Fruit fly (Drosophila melanogaster) whole organism, prepupa: Measurements from ENCODE around the gene CG31883.

Experiments used
- CG10631 ChIP-seq: fragments of 200-800 bp; sonication (Bioruptor generic); optimal IDR thresholded peaks from 2 replicates; lab custom pipeline; 2016; ENCODE audit warnings: missing biosample characterization, missing genetic modification characterization
- CG10669 ChIP-seq: fragments of 200-800 bp; sonication (Bioruptor generic); optimal IDR thresholded peaks from 3 replicates; lab custom pipeline; 2018; ENCODE audit warnings: missing biosample characterization, mild to moderate bottlenecking, missing genetic modification characterization, moderate library complexity
- CG11294 ChIP-seq: fragments of 200-800 bp; sonication (Bioruptor generic); IDR thresholded peaks from 2 replicates; pipeline ENCODE4 v1.3.6; 2022; ENCODE audit warnings: missing biosample characterization, missing genetic modification characterization
- CG11902 ChIP-seq: fragments of 200-800 bp; sonication (Bioruptor generic); optimal IDR thresholded peaks from 3 replicates; lab custom pipeline; 2016; ENCODE audit warnings: missing biosample characterization, missing genetic modification characterization
- CG15336 ChIP-seq: fragments of 200-800 bp; sonication (Bioruptor generic); IDR thresholded peaks from 2 replicates; pipeline ENCODE4 v1.3.6; 2022; ENCODE audit warnings: missing biosample characterization, missing genetic modification characterization
- CG1621 ChIP-seq: fragments of 200-800 bp; sonication (Bioruptor generic); optimal IDR thresholded peaks from 3 replicates; lab custom pipeline; 2018; ENCODE audit warnings: missing biosample characterization, mild to moderate bottlenecking, missing genetic modification characterization
- CG16779 ChIP-seq: fragments of 200-800 bp; sonication (Bioruptor generic); optimal IDR thresholded peaks from 3 replicates; lab custom pipeline; 2017; ENCODE audit warnings: missing biosample characterization, mild to moderate bottlenecking, missing genetic modification characterization
- CG31627 ChIP-seq: fragments of 200-800 bp; sonication (Bioruptor generic); optimal IDR thresholded peaks from 3 replicates; lab custom pipeline; 2016; ENCODE audit warnings: missing biosample characterization, missing genetic modification characterization
- CG32006 ChIP-seq: fragments of 200-800 bp; sonication (Bioruptor generic); optimal IDR thresholded peaks from 3 replicates; lab custom pipeline; 2017; ENCODE audit warnings: missing biosample characterization, mild to moderate bottlenecking, missing genetic modification characterization
- CG34406 ChIP-seq: fragments of 200-800 bp; sonication (Bioruptor generic); optimal IDR thresholded peaks from 3 replicates; lab custom pipeline; 2016; ENCODE audit warnings: missing biosample characterization, missing genetic modification characterization
- CG4318 ChIP-seq: fragments of 200-800 bp; sonication (Bioruptor generic); optimal IDR thresholded peaks from 3 replicates; lab custom pipeline; 2017; ENCODE audit warnings: missing biosample characterization, mild to moderate bottlenecking, missing genetic modification characterization
- CG6792 ChIP-seq: fragments of 200-800 bp; sonication (Bioruptor generic); optimal IDR thresholded peaks from 3 replicates; lab custom pipeline; 2016; ENCODE audit warnings: missing biosample characterization, missing genetic modification characterization
- CG6808 ChIP-seq: fragments of 200-800 bp; sonication (Bioruptor generic); optimal IDR thresholded peaks from 3 replicates; lab custom pipeline; 2017; ENCODE audit warnings: missing biosample characterization, missing genetic modification characterization, mild to moderate bottlenecking, moderate library complexity, missing genetic modification reagents
- CG8119 ChIP-seq: fragments of 200-800 bp; sonication (Bioruptor generic); IDR thresholded peaks from 3 replicates; pipeline ENCODE4 v1.3.6; 2022; ENCODE audit warnings: missing biosample characterization, missing genetic modification characterization
- CG8319 ChIP-seq: fragments of 200-800 bp; sonication (Bioruptor generic); optimal IDR thresholded peaks from 3 replicates; lab custom pipeline; 2016; ENCODE audit warnings: missing biosample characterization, missing genetic modification characterization
- CG9139 ChIP-seq: fragments of 200-800 bp; sonication (Bioruptor generic); optimal IDR thresholded peaks from 3 replicates; lab custom pipeline; 2017; ENCODE audit warnings: missing biosample characterization, mild to moderate bottlenecking, missing genetic modification characterization
- Eip75B ChIP-seq: fragments of 200-800 bp; sonication (Bioruptor generic); optimal IDR thresholded peaks from 3 replicates; lab custom pipeline; 2016; ENCODE audit warnings: missing biosample characterization, missing genetic modification characterization
- Eip78C ChIP-seq: fragments of 200-800 bp; sonication (Bioruptor generic); peaks from one replicate; lab custom pipeline; 2016; ENCODE audit warnings: missing biosample characterization, missing genetic modification characterization
- Ets21C ChIP-seq: fragments of 200-800 bp; sonication (Bioruptor generic); optimal IDR thresholded peaks from 3 replicates; lab custom pipeline; 2016; ENCODE audit warnings: missing biosample characterization, missing genetic modification characterization
- Gug ChIP-seq: fragments of 200-800 bp; sonication (Bioruptor generic); IDR thresholded peaks from 2 replicates; pipeline ENCODE4 v1.3.6; 2022; ENCODE audit warnings: missing biosample characterization, missing genetic modification characterization
- Hr39 ChIP-seq: fragments of 200-800 bp; sonication (Bioruptor generic); optimal IDR thresholded peaks from 2 replicates; lab custom pipeline; 2016; ENCODE audit warnings: missing biosample characterization, missing genetic modification characterization
- Hr4 ChIP-seq: fragments of 200-800 bp; sonication (Bioruptor generic); optimal IDR thresholded peaks from 3 replicates; lab custom pipeline; 2016; ENCODE audit warnings: missing biosample characterization, missing genetic modification characterization
- Met ChIP-seq: fragments of 200-800 bp; sonication (Bioruptor generic); optimal IDR thresholded peaks from 3 replicates; lab custom pipeline; 2016; ENCODE audit warnings: missing biosample characterization, missing genetic modification characterization
- OdsH ChIP-seq: fragments of 200-800 bp; sonication (Bioruptor generic); optimal IDR thresholded peaks from 3 replicates; lab custom pipeline; 2016; ENCODE audit warnings: missing biosample characterization, missing genetic modification characterization
- Sox102F ChIP-seq: fragments of 200-800 bp; sonication (Bioruptor generic); optimal IDR thresholded peaks from 2 replicates; lab custom pipeline; 2016; ENCODE audit warnings: missing biosample characterization, mild to moderate bottlenecking, missing genetic modification characterization
- achi ChIP-seq: fragments of 200-800 bp; sonication (Bioruptor generic); optimal IDR thresholded peaks from 3 replicates; lab custom pipeline; 2016; ENCODE audit warnings: missing biosample characterization, missing genetic modification characterization
- acj6 ChIP-seq: fragments of 200-800 bp; sonication (Bioruptor generic); optimal IDR thresholded peaks from 3 replicates; lab custom pipeline; 2016; ENCODE audit warnings: missing biosample characterization, missing genetic modification characterization
- cyc ChIP-seq: fragments of 200-800 bp; sonication (Bioruptor generic); optimal IDR thresholded peaks from 3 replicates; lab custom pipeline; 2016; ENCODE audit warnings: missing biosample characterization, missing genetic modification characterization
- dac ChIP-seq: fragments of 200-800 bp; sonication (Bioruptor generic); optimal IDR thresholded peaks from 2 replicates; lab custom pipeline; 2017; ENCODE audit warnings: missing biosample characterization, mild to moderate bottlenecking, missing genetic modification characterization
- dsx ChIP-seq: fragments of 200-800 bp; optimal IDR thresholded peaks from 3 replicates; lab custom pipeline; 2019; ENCODE audit warnings: missing biosample characterization, mild to moderate bottlenecking, missing genetic modification characterization, moderate library complexity; ENCODE audit not compliant: poor library complexity, severe bottlenecking
- eg ChIP-seq: fragments of 200-800 bp; sonication (Bioruptor generic); IDR thresholded peaks from 3 replicates; pipeline ENCODE4 v1.3.6; 2022; ENCODE audit warnings: missing biosample characterization, missing genetic modification characterization
- esn ChIP-seq: fragments of 200-800 bp; sonication (Bioruptor generic); optimal IDR thresholded peaks from 2 replicates; lab custom pipeline; 2016; ENCODE audit warnings: missing biosample characterization, mild to moderate bottlenecking, missing genetic modification characterization, moderate library complexity
- fd59A ChIP-seq: fragments of 200-800 bp; sonication (Bioruptor generic); optimal IDR thresholded peaks from 2 replicates; lab custom pipeline; 2017; ENCODE audit warnings: missing biosample characterization, mild to moderate bottlenecking, missing genetic modification characterization, missing genetic modification reagents
- lz ChIP-seq: fragments of 200-800 bp; sonication (Bioruptor generic); optimal IDR thresholded peaks from 3 replicates; lab custom pipeline; 2016; ENCODE audit warnings: missing biosample characterization, missing genetic modification characterization
- net ChIP-seq: fragments of 200-800 bp; sonication (Bioruptor generic); optimal IDR thresholded peaks from 3 replicates; lab custom pipeline; 2016; ENCODE audit warnings: missing biosample characterization, missing genetic modification characterization
- svp ChIP-seq: fragments of 200-800 bp; sonication (Bioruptor generic); peaks from one replicate; lab custom pipeline; 2016; ENCODE audit warnings: missing biosample characterization, missing genetic modification characterization
- topi ChIP-seq: fragments of 200-800 bp; sonication (Bioruptor generic); optimal IDR thresholded peaks from 3 replicates; lab custom pipeline; 2016; ENCODE audit warnings: missing biosample characterization, missing genetic modification characterization
- vri ChIP-seq: fragments of 200-800 bp; sonication (Bioruptor generic); optimal IDR thresholded peaks from 3 replicates; lab custom pipeline; 2016; ENCODE audit warnings: missing biosample characterization, mild to moderate bottlenecking, missing genetic modification characterization

CG31883 gene

dm6 chr2L:9564527-9564926, 36.2 kb downstream of the CG31883 start (continued):
- TF ChIP-seq cyc (GFP tag; lab: Kevin White, UChicago): peak; percentile 2
- TF ChIP-seq achi: peak; percentile 67
- TF ChIP-seq acj6 (GFP tag; lab: Kevin White, UChicago): peak; percentile 32
- no peak for TF ChIP-seq vri (GFP tag; lab: Kevin White, UChicago)
- peak; percentile 13 for TF ChIP-seq CG34406 (GFP tag; lab: Kevin White, UChicago)
- no peak for TF ChIP-seq svp
- TF ChIP-seq eg (GFP tag; lab: Robert Waterston, UW): peak; percentile 52; the same call in 2 of the 3 replicates
- TF ChIP-seq lz (GFP tag; lab: Kevin White, UChicago): peak; percentile 8
- TF ChIP-seq Eip78C (GFP tag; lab: Kevin White, UChicago): peak; percentile 61
- TF ChIP-seq OdsH (GFP tag; lab: Kevin White, UChicago): no peak
- TF ChIP-seq Gug (GFP tag; lab: Robert Waterston, UW): peak; percentile 68
- no peak for TF ChIP-seq CG11902 (GFP tag; lab: Kevin White, UChicago)
- no peak for TF ChIP-seq CG9139 (GFP tag; lab: Kevin White, UChicago)
- TF ChIP-seq Met (GFP tag; lab: Kevin White, UChicago): peak; percentile 24
- TF ChIP-seq fd59A (GFP tag; lab: Kevin White, UChicago): no peak
- TF ChIP-seq CG8319: no peak
- TF ChIP-seq CG10669 (GFP tag; lab: Kevin White, UChicago): peak; percentile 14
- TF ChIP-seq CG10631 (GFP tag; lab: Kevin White, UChicago): peak; percentile 50
- no peak for TF ChIP-seq CG6808
- no peak for TF ChIP-seq Ets21C
- peak; percentile 29 for TF ChIP-seq topi
- TF ChIP-seq dsx: no peak
- TF ChIP-seq CG31627 (GFP tag; lab: Kevin White, UChicago): no peak
- TF ChIP-seq Hr4: peak; percentile 76
- no peak for TF ChIP-seq Sox102F
- TF ChIP-seq CG16779: no peak
- peak; percentile 31 for TF ChIP-seq net (GFP tag; lab: Kevin White, UChicago)

- TF ChIP-seq eg (GFP tag; lab: Robert Waterston, UW) (peak; percentile 53; the same call in 2 of the 3 replicates), Sox102F (no peak), CG15336 (GFP tag; lab: Robert Waterston, UW) (0 out of 2 replicates have a peak, but pooled peaks have one; percentile 14)
Observed at dm6 chr2L:9565387-9565786, 37.1 kb downstream of the CG31883 start, which contains the start of gene CG46468. CG46468 (minus strand) TSS chr2L:9565438.

dm6 chr2L:9566656-9567055, 38.3 kb downstream of the CG31883 start, which contains the start of gene jp:
jp (minus strand) TSS chr2L:9566750.
- TF ChIP-seq CG8119 (GFP tag; lab: Robert Waterston, UW) (no peak), Sox102F (no peak), CG1621 (tag; lab: Kevin White, UChicago) (no peak), Eip75B (GFP tag; lab: Kevin White, UChicago) (no peak), CG6792 (GFP tag; lab: Kevin White, UChicago) (no peak), CG4318 (GFP tag; lab: Kevin White, UChicago) (no peak), CG32006 (GFP tag; lab: Kevin White, UChicago) (no peak), CG6808 (no peak), eg (GFP tag; lab: Robert Waterston, UW) (no peak), CG11294 (GFP tag; lab: Robert Waterston, UW) (no peak), esn (GFP tag; lab: Kevin White, UChicago) (no peak), Hr39 (GFP tag; lab: Kevin White, UChicago) (no peak), acj6 (GFP tag; lab: Kevin White, UChicago) (no peak), dac (no peak), cyc (GFP tag; lab: Kevin White, UChicago) (no peak)
